Worm (Caenorhabditis elegans): ENCODE results near the gene kin-9.
A peak's percentile ranks its signal among the peaks of the same experiment; 100 is the strongest.

kin-9 gene

DNA sequence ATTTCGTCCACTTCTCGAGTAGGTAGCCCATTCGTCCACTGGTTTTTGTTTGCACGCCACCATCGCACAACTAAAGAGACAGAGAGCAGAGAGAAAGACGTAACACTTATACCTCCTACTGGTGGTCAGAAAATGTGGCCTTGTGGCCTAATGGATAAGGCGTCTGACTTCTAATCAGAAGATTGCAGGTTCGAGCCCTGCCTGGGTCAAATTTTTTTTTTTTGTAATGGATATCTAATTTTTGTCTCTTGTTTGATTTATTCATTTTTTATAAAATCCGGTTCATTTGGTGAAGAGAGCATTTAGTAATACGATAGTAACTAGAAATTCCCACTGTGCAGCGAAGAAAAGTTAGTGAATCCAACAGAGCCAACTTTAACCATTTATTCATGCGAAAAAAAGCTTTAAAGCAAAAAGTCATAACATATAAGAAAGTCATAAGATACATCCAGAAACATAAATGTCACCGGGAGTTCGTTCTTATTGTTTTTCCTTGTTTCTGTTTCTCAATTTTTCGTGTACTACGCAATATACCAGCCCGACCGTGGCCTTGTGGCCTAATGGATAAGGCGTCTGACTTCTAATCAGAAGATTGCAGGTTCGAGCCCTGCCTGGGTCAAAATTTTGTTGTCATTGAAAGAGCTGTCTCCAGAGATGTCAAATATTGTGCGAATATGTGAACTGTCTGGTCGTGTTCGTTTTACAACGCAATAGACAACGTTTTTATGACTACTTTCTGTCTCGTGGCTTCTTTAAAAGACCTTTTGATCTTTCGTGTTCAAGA lies 46.2 kb upstream of the kin-9 start (continued):
- TF ChIP-seq dpl-1 (GFP tag; optimal IDR thresholded peaks at IDR 0.05) = no peak
- no peak for TF ChIP-seq sptf-1 (tag; optimal IDR thresholded peaks at IDR 0.05)
- TF ChIP-seq mab-9 (GFP tag; IDR thresholded peaks at IDR 0.05) = 0 out of 2 replicates have a peak, but pooled peaks have one; percentile 13
- TF ChIP-seq nhr-71 (tag; optimal IDR thresholded peaks at IDR 0.05) = peak; percentile 74
- TF ChIP-seq nhr-85 (tag) = peak; percentile 59
- TF ChIP-seq nhr-11 (tag; optimal IDR thresholded peaks at IDR 0.05) = no peak
- TF ChIP-seq dsc-1 (tag; optimal IDR thresholded peaks at IDR 0.05) = peak; percentile 64

DNA sequence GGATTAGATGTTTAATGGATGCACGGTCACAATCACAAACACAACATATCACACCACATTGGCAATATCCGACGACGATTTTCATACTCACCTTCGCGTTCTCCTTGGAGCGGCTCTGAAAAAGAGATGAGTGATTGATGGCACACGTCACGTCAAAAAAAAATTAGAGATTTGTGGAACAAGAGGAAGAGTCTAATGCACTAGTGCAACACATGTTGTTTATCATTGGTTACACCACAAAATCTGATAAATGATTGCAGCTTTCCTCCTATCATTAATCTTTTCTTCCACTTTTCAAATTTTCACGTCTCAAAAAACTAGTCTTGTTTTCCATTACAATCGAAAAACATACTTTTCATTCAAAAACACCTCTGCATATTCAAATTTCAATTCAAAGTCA lies 42.0 kb upstream of the kin-9 start:
- TF ChIP-seq blmp-1 (tag; optimal IDR thresholded peaks at IDR 0.05) (no peak), lin-14 (GFP tag; optimal IDR thresholded peaks at IDR 0.05) (peak; percentile 8), C16A3.4 (tag; optimal IDR thresholded peaks at IDR 0.05) (no peak)

DNA sequence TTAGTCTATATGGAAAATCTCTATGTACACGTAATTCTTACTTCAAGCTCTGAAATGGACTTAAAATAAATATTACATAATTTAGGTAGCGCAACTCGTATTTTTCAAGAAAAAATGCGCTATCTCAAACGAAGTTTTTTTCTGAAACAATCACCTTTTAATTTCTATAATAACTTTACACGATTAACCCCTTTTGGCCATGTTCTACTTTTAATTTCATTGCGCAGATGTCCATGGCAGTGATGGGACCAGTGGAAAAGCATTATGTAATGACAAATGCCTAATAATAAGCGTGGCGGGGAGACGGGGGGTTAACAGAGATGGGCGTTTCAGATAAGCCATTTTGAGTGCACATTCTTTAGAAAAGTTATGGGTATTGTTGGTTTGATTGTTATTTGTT lies 41.0 kb upstream of the kin-9 start:
- no peak for TF ChIP-seq nhr-84 (tag; optimal IDR thresholded peaks at IDR 0.05)
- no peak for TF ChIP-seq C16A3.4 (tag; optimal IDR thresholded peaks at IDR 0.05)
- no peak for TF ChIP-seq nhr-85 (tag)
- TF ChIP-seq nhr-12 (tag; optimal IDR thresholded peaks at IDR 0.05) = no peak
- TF ChIP-seq lin-35 (GFP tag; optimal IDR thresholded peaks at IDR 0.05) = no peak
- TF ChIP-seq sptf-1 (tag; optimal IDR thresholded peaks at IDR 0.05) = no peak
- TF ChIP-seq hpl-2 (GFP tag; optimal IDR thresholded peaks at IDR 0.05) = no peak
- TF ChIP-seq nhr-11 (tag; optimal IDR thresholded peaks at IDR 0.05) = no peak
- TF ChIP-seq lsy-2 (tag; optimal IDR thresholded peaks at IDR 0.05) = no peak
- no peak for TF ChIP-seq ztf-4 (tag; optimal IDR thresholded peaks at IDR 0.05)
- no peak for TF ChIP-seq irx-1 (tag; optimal IDR thresholded peaks at IDR 0.05)
- no peak for TF ChIP-seq zip-4 (GFP tag; optimal IDR thresholded peaks at IDR 0.05)
- no peak for TF ChIP-seq ceh-90 (tag; optimal IDR thresholded peaks at IDR 0.05)
- no peak for TF ChIP-seq sox-4 (tag; optimal IDR thresholded peaks at IDR 0.05)
- no peak for TF ChIP-seq dpl-1 (GFP tag; optimal IDR thresholded peaks at IDR 0.05)
- TF ChIP-seq nhr-90 (tag; optimal IDR thresholded peaks at IDR 0.05; ENCODE audit: poor library complexity) = no peak
- TF ChIP-seq nhr-20 (tag; optimal IDR thresholded peaks at IDR 0.05) = no peak

DNA sequence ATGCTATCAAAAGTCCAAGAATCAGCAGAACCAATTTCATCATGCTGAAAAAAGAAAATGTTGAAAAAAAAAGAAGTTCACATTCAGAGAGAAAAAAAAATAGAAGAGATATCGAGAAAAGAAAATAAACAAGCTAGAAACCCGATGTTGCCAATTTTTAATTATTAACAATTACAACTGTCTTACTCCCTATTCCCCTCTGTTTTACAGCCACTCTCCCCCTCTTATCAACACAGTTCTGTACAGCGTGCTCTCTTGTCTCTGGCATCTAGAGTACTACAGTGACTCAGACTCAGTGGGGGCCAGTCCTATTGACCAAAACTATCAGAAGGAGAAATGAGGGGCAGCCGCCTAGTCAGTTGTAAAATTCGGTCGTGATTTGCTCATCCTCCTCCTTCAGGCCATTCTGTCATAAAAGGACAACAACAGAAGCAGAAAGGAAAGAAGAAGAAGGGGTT lies 39.9 kb upstream of the kin-9 start, which contains the start of gene wrk-1:
wrk-1 (minus strand) TSS at position 51 of the 458 bp plus-strand sequence.
- TF ChIP-seq nhr-20 (tag; optimal IDR thresholded peaks at IDR 0.05) = no peak
- 0 out of 2 replicates have a peak, but pooled peaks have one; percentile 20 for TF ChIP-seq ets-5 (GFP tag; IDR thresholded peaks at IDR 0.05)
- no peak for TF ChIP-seq ztf-11 (tag; optimal IDR thresholded peaks at IDR 0.05)
- no peak for TF ChIP-seq lin-15B (tag; optimal IDR thresholded peaks at IDR 0.05)
- no peak for TF ChIP-seq nhr-90 (tag; optimal IDR thresholded peaks at IDR 0.05; ENCODE audit: poor library complexity)
- TF ChIP-seq dpl-1 (GFP tag; optimal IDR thresholded peaks at IDR 0.05) = no peak
- no peak for TF ChIP-seq hlh-4 (tag; optimal IDR thresholded peaks at IDR 0.05)

DNA sequence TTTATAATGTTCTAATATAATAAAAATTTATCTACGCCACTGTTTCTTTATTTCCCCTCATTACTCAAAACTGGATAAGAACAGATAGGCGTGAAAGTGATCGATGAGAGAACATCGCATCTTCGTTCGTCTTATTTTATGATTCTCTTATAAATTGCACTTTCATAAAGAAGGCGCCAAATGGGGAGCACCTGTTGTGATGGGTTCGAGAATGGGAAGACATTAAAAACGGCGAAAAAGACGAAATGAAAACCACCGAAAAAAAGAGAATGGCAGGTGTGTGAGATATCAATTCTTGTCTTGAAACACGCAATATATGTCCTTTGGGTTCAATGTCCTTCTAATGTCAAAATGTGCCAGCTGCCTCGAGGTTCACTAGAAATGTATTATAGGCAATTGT lies 38.2 kb upstream of the kin-9 start:
- TF ChIP-seq lsy-2 (tag; optimal IDR thresholded peaks at IDR 0.05) (no peak), C16A3.4 (tag; optimal IDR thresholded peaks at IDR 0.05) (no peak), egl-13 (tag; optimal IDR thresholded peaks at IDR 0.05) (no peak), lin-39 (tag; optimal IDR thresholded peaks at IDR 0.05) (no peak), aha-1 (tag; optimal IDR thresholded peaks at IDR 0.05) (no peak), efl-1 (optimal IDR thresholded peaks at IDR 0.05) (no peak), efl-1 (GFP tag; optimal IDR thresholded peaks at IDR 0.05 in 1 of 2) (no peak), nhr-76 (tag; optimal IDR thresholded peaks at IDR 0.05) (no peak), ztf-11 (tag; optimal IDR thresholded peaks at IDR 0.05) (peak in 1 of 2 experiments; percentile 68), zip-4 (GFP tag; optimal IDR thresholded peaks at IDR 0.05) (no peak), unc-130 (tag; optimal IDR thresholded peaks at IDR 0.05) (no peak), dpl-1 (GFP tag; optimal IDR thresholded peaks at IDR 0.05) (no peak), snpc-4 (tag; optimal IDR thresholded peaks at IDR 0.05) (no peak), blmp-1 (tag; optimal IDR thresholded peaks at IDR 0.05) (peak; percentile 10), nhr-47 (tag; optimal IDR thresholded peaks at IDR 0.05) (no peak), tlp-1 (tag; optimal IDR thresholded peaks at IDR 0.05) (no peak), tbx-2 (tag; optimal IDR thresholded peaks at IDR 0.05) (peak; percentile 61), nhr-20 (tag; optimal IDR thresholded peaks at IDR 0.05) (no peak), ces-1 (GFP tag; optimal IDR thresholded peaks at IDR 0.05) (no peak), hlh-17 (GFP tag; optimal IDR thresholded peaks at IDR 0.05; ENCODE audit: borderline replicate concordance) (no peak)

All from whole organism, L1 larva.